Worm (Caenorhabditis elegans): ENCODE data around the gene srh-308.

DNA sequence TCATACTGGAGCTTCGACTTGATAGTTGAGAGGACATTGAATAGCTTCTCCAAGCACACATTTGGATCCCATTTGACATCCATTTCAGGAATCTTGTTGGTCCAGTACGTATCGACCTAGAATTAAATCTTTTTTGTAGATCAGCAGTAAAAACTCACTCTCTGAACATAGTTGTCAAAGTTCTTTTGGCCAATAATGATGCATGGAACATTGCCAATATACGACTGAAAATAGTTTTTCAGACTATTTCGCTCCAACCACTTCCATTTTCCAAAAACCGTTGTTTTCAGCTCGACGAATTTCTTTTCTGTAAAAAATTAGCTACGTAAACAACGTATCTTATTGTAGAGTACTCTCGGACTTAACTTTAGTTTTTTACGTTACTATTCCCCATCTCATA is 35.7 kb downstream of the srh-308 start:
- TF ChIP-seq unc-62 (GFP tag; optimal IDR thresholded peaks at IDR 0.05), result no peak
- no peak for TF ChIP-seq lin-32 (GFP tag; optimal IDR thresholded peaks at IDR 0.05)
- no peak for TF ChIP-seq snpc-4 (tag; optimal IDR thresholded peaks at IDR 0.05)
- no peak for TF ChIP-seq hlh-1 (tag; optimal IDR thresholded peaks at IDR 0.05)
- TF ChIP-seq elt-1 (tag; optimal IDR thresholded peaks at IDR 0.05; ENCODE audit: borderline replicate concordance, insufficient read depth), result no peak
- no peak for TF ChIP-seq ztf-11 (tag; optimal IDR thresholded peaks at IDR 0.05)
- TF ChIP-seq lsy-2 (tag; optimal IDR thresholded peaks at IDR 0.05), result no peak
- no peak for TF ChIP-seq ceh-39 (tag; optimal IDR thresholded peaks at IDR 0.05)
- no peak for TF ChIP-seq nhr-28 (tag; optimal IDR thresholded peaks at IDR 0.05)
- no peak for TF ChIP-seq sptf-1 (tag; optimal IDR thresholded peaks at IDR 0.05)
- no peak for TF ChIP-seq mab-5 (tag; optimal IDR thresholded peaks at IDR 0.05)
- TF ChIP-seq nhr-76 (tag; optimal IDR thresholded peaks at IDR 0.05), result no peak
- TF ChIP-seq ces-1 (GFP tag; optimal IDR thresholded peaks at IDR 0.05), result no peak
- no peak for TF ChIP-seq nhr-12 (tag; optimal IDR thresholded peaks at IDR 0.05)
